Fruit fly (Drosophila melanogaster) whole organism, embryonic: ENCODE results near the gene CG46434.
A peak's percentile ranks its signal among the peaks of the same experiment; 100 is the strongest.

Experiments
- Ada2b ChIP-seq: fragments of 200-800 bp; sonication (Bioruptor generic); IDR thresholded peaks from 2 replicates; pipeline ENCODE4 v1.3.6; 2022; ENCODE audit warnings: missing biosample characterization, missing genetic modification characterization
- CG10543 ChIP-seq: fragments of 200-800 bp; sonication (Bioruptor generic); optimal IDR thresholded peaks from 3 replicates; lab custom pipeline; 2017; ENCODE audit warnings: missing biosample characterization, mild to moderate bottlenecking, missing genetic modification characterization, moderate library complexity
- CG12391 ChIP-seq: fragments of 200-800 bp; sonication (Bioruptor generic); optimal IDR thresholded peaks from 3 replicates; lab custom pipeline; 2018; ENCODE audit warnings: missing biosample characterization, mild to moderate bottlenecking, missing genetic modification characterization, moderate library complexity
- CG13894 ChIP-seq: fragments of 200-800 bp; sonication (Bioruptor generic); optimal IDR thresholded peaks from 3 replicates; lab custom pipeline; 2018; ENCODE audit warnings: missing biosample characterization, mild to moderate bottlenecking, missing genetic modification characterization, moderate library complexity
- CG14667 ChIP-seq: fragments of 200-800 bp; sonication (Bioruptor generic); IDR thresholded peaks from 2 replicates; pipeline ENCODE4 v1.3.6; 2022; ENCODE audit warnings: missing biosample characterization, missing genetic modification characterization
- CG14860 ChIP-seq: fragments of 200-800 bp; sonication (Bioruptor generic); IDR thresholded peaks from 3 replicates; pipeline ENCODE4 v1.3.6; 2022; ENCODE audit warnings: missing biosample characterization, missing genetic modification characterization; ENCODE audit not compliant: partially characterized antibody
- CG15073 ChIP-seq: fragments of 200-800 bp; sonication (Bioruptor generic); optimal IDR thresholded peaks from 2 replicates; lab custom pipeline; 2016; ENCODE audit warnings: missing biosample characterization, missing genetic modification characterization
- CG31224 ChIP-seq: fragments of 200-800 bp; sonication (Bioruptor generic); IDR thresholded peaks from 2 replicates; pipeline ENCODE4 v1.3.6; 2022; ENCODE audit warnings: missing biosample characterization, missing genetic modification characterization
- CG32767 ChIP-seq: fragments of 200-800 bp; sonication (Bioruptor generic); IDR thresholded peaks from 2 replicates; pipeline ENCODE4 v1.3.6; 2022; ENCODE audit warnings: missing biosample characterization, missing genetic modification characterization
- CG4404 ChIP-seq: fragments of 200-800 bp; sonication (Bioruptor generic); IDR thresholded peaks from 2 replicates; pipeline ENCODE4 v1.3.6; 2022; ENCODE audit warnings: missing biosample characterization, missing genetic modification characterization
- CG4617 ChIP-seq: fragments of 200-800 bp; sonication (Bioruptor generic); optimal IDR thresholded peaks from 3 replicates; lab custom pipeline; 2016; ENCODE audit warnings: missing biosample characterization, missing genetic modification characterization, borderline replicate concordance
- CG4707 ChIP-seq: fragments of 200-800 bp; sonication (Bioruptor generic); optimal IDR thresholded peaks from 2 replicates; lab custom pipeline; 2018; ENCODE audit warnings: missing biosample characterization, mild to moderate bottlenecking, missing genetic modification characterization, moderate library complexity
- CG4854 ChIP-seq: fragments of 200-800 bp; sonication (Bioruptor generic); optimal IDR thresholded peaks from 2 replicates; lab custom pipeline; 2016; ENCODE audit warnings: missing biosample characterization, missing genetic modification characterization, inconsistent platforms
- CG6254 ChIP-seq: fragments of 200-800 bp; sonication (Bioruptor generic); optimal IDR thresholded peaks from 3 replicates; lab custom pipeline; 2017; ENCODE audit warnings: mild to moderate bottlenecking, missing biosample characterization, missing genetic modification reagents, missing genetic modification characterization
- CG6765 ChIP-seq: fragments of 200-800 bp; sonication (Bioruptor generic); optimal IDR thresholded peaks from 3 replicates; lab custom pipeline; 2017; ENCODE audit warnings: missing biosample characterization, mild to moderate bottlenecking, missing genetic modification characterization
- CG7357 ChIP-seq: fragments of 200-800 bp; sonication (Bioruptor generic); IDR thresholded peaks from 3 replicates; pipeline ENCODE4 v1.3.6; 2022; ENCODE audit warnings: missing biosample characterization, missing genetic modification characterization
- CG8281 ChIP-seq: fragments of 200-800 bp; sonication (Bioruptor generic); optimal IDR thresholded peaks from 2 replicates; lab custom pipeline; 2018; ENCODE audit warnings: missing biosample characterization, mild to moderate bottlenecking, missing genetic modification characterization, moderate library complexity
- CG8924 ChIP-seq: fragments of 200-800 bp; optimal IDR thresholded peaks from 3 replicates; lab custom pipeline; 2019; ENCODE audit warnings: missing biosample characterization, mild to moderate bottlenecking, missing genetic modification characterization, moderate library complexity
- CG9727 ChIP-seq: fragments of 200-800 bp; sonication (Bioruptor generic); optimal IDR thresholded peaks from 3 replicates; lab custom pipeline; 2017; ENCODE audit warnings: missing biosample characterization, mild to moderate bottlenecking, missing genetic modification characterization
- CG9876 ChIP-seq: fragments of 200-800 bp; sonication (Bioruptor generic); optimal IDR thresholded peaks from 2 replicates; lab custom pipeline; 2016; ENCODE audit warnings: missing biosample characterization, missing genetic modification characterization
- CoRest ChIP-seq: fragments of 200-800 bp; sonication (Bioruptor generic); optimal IDR thresholded peaks from 3 replicates; lab custom pipeline; 2018; ENCODE audit warnings: missing biosample characterization, mild to moderate bottlenecking, missing genetic modification characterization, moderate library complexity
- D19A ChIP-seq: fragments of 200-800 bp; optimal IDR thresholded peaks from 3 replicates; lab custom pipeline; 2019; ENCODE audit warnings: missing biosample characterization, mild to moderate bottlenecking, missing genetic modification characterization, moderate library complexity
- Fer2 ChIP-seq: fragments of 200-800 bp; sonication (Bioruptor generic); optimal IDR thresholded peaks from 2 replicates; lab custom pipeline; 2018; ENCODE audit warnings: missing biosample characterization, mild to moderate bottlenecking, missing genetic modification characterization, moderate library complexity
- Gsc ChIP-seq: fragments of 200-800 bp; sonication (Bioruptor generic); IDR thresholded peaks from 2 replicates; pipeline ENCODE4 v1.3.6; 2022; ENCODE audit warnings: missing biosample characterization, missing genetic modification characterization
- Gug ChIP-seq: fragments of 200-800 bp; sonication (Bioruptor generic); IDR thresholded peaks from 4 replicates; pipeline ENCODE4 v1.3.6; 2022; ENCODE audit warnings: missing biosample characterization, missing genetic modification characterization
- NC2α ChIP-seq: fragments of 200-800 bp; sonication (Bioruptor generic); optimal IDR thresholded peaks from 2 replicates; lab custom pipeline; 2016; ENCODE audit warnings: missing biosample characterization, missing genetic modification characterization
- PHDP ChIP-seq: fragments of 200-800 bp; sonication (Bioruptor generic); optimal IDR thresholded peaks from 3 replicates; lab custom pipeline; 2018; ENCODE audit warnings: missing biosample characterization, mild to moderate bottlenecking, missing genetic modification characterization, moderate library complexity
- Rx ChIP-seq: fragments of 200-800 bp; sonication (Bioruptor generic); IDR thresholded peaks from 2 replicates; pipeline ENCODE4 v1.3.6; 2022; ENCODE audit warnings: missing biosample characterization, missing genetic modification characterization
- ab ChIP-seq: fragments of 200-800 bp; sonication (Bioruptor generic); optimal IDR thresholded peaks from 2 replicates; lab custom pipeline; 2016; ENCODE audit warnings: missing biosample characterization, missing genetic modification characterization
- ara ChIP-seq: fragments of 200-800 bp; sonication (Bioruptor generic); IDR thresholded peaks from 2 replicates; pipeline ENCODE4 v1.3.6; 2022; ENCODE audit warnings: missing biosample characterization, missing genetic modification characterization
- dan ChIP-seq: fragments of 200-800 bp; sonication (Bioruptor generic); IDR thresholded peaks from 2 replicates; pipeline ENCODE4 v1.3.6; 2022; ENCODE audit warnings: missing biosample characterization, missing genetic modification characterization
- dm ChIP-seq: fragments of 200-800 bp; sonication (Bioruptor generic); optimal IDR thresholded peaks from 3 replicates; lab custom pipeline; 2016; ENCODE audit warnings: missing biosample characterization, missing genetic modification characterization
- dysf ChIP-seq: fragments of 200-800 bp; sonication (Bioruptor generic); IDR thresholded peaks from 3 replicates; pipeline ENCODE4 v1.3.6; 2022; ENCODE audit warnings: missing biosample characterization, missing genetic modification characterization
- emc ChIP-seq: fragments of 200-800 bp; sonication (Bioruptor generic); optimal IDR thresholded peaks from 2 replicates; lab custom pipeline; 2016; ENCODE audit warnings: missing biosample characterization, missing genetic modification characterization
- grau ChIP-seq: fragments of 200-800 bp; optimal IDR thresholded peaks from 3 replicates; lab custom pipeline; 2019; ENCODE audit warnings: missing biosample characterization, mild to moderate bottlenecking, missing genetic modification characterization, moderate library complexity
- inv ChIP-seq: fragments of 200-800 bp; sonication (Bioruptor generic); IDR thresholded peaks from 2 replicates; pipeline ENCODE4 v1.3.6; 2022; ENCODE audit warnings: missing biosample characterization, missing genetic modification characterization; ENCODE audit not compliant: partially characterized antibody
- jigr1 ChIP-seq: fragments of 200-800 bp; sonication (Bioruptor generic); IDR thresholded peaks from 3 replicates; pipeline ENCODE4 v1.3.6; 2022; ENCODE audit warnings: missing biosample characterization, missing genetic modification characterization
- lbe ChIP-seq: fragments of 200-800 bp; sonication (Bioruptor generic); optimal IDR thresholded peaks from 2 replicates; lab custom pipeline; 2016; ENCODE audit warnings: missing biosample characterization, mild to moderate bottlenecking, missing genetic modification characterization
- lilli ChIP-seq: fragments of 200-800 bp; sonication (Bioruptor generic); optimal IDR thresholded peaks from 3 replicates; lab custom pipeline; 2016; ENCODE audit warnings: missing biosample characterization, missing genetic modification characterization
- luna ChIP-seq: fragments of 200-800 bp; sonication (Bioruptor generic); optimal IDR thresholded peaks from 2 replicates; lab custom pipeline; 2016; ENCODE audit warnings: missing biosample characterization, missing genetic modification characterization
- odd ChIP-seq: fragments of 200-800 bp; sonication (Bioruptor generic); optimal IDR thresholded peaks from 2 replicates; lab custom pipeline; 2017; ENCODE audit warnings: missing biosample characterization, mild to moderate bottlenecking, missing genetic modification characterization
- phol ChIP-seq: fragments of 200-800 bp; sonication (Bioruptor generic); optimal IDR thresholded peaks from 3 replicates; lab custom pipeline; 2018; ENCODE audit warnings: missing biosample characterization, mild to moderate bottlenecking, missing genetic modification characterization, moderate library complexity
- salm ChIP-seq: fragments of 200-800 bp; sonication (Bioruptor generic); optimal IDR thresholded peaks from 2 replicates; lab custom pipeline; 2018; ENCODE audit warnings: missing biosample characterization, mild to moderate bottlenecking, missing genetic modification characterization
- sens ChIP-seq: fragments of 200-800 bp; sonication (Bioruptor generic); peaks from one replicate; lab custom pipeline; 2016; ENCODE audit warnings: missing biosample characterization, missing genetic modification characterization
- slp2 ChIP-seq: fragments of 200-800 bp; sonication (Bioruptor generic); optimal IDR thresholded peaks from 2 replicates; lab custom pipeline; 2016; ENCODE audit warnings: missing biosample characterization, missing genetic modification characterization
- tap ChIP-seq: fragments of 200-800 bp; optimal IDR thresholded peaks from 3 replicates; lab custom pipeline; 2019; ENCODE audit warnings: missing biosample characterization, mild to moderate bottlenecking, missing genetic modification characterization, moderate library complexity
- tio ChIP-seq: fragments of 200-800 bp; sonication (Bioruptor generic); optimal IDR thresholded peaks from 2 replicates; lab custom pipeline; 2017; ENCODE audit warnings: missing biosample characterization, missing genetic modification characterization, inconsistent platforms
- tll ChIP-seq, 2 experiments: fragments of 200-800 bp in 1 of 2; fragments of >200 bp in 1 of 2; sonication (Bioruptor generic) in 1 of 2; optimal IDR thresholded peaks; 2 replicates each; lab custom pipeline; 2017 to 2019; ENCODE audit warnings: missing biosample characterization in 2 of 2, missing genetic modification characterization in 2 of 2, mild to moderate bottlenecking in 1 of 2, moderate library complexity in 1 of 2
- vnd ChIP-seq: fragments of 200-800 bp; sonication (Bioruptor generic); IDR thresholded peaks from 3 replicates; pipeline ENCODE4 v1.3.6; 2022; ENCODE audit warnings: missing biosample characterization, missing genetic modification characterization; ENCODE audit not compliant: partially characterized antibody
- wdn ChIP-seq: fragments of 200-800 bp; sonication (Bioruptor generic); IDR thresholded peaks from 2 replicates; pipeline ENCODE4 v1.3.6; 2022; ENCODE audit warnings: missing biosample characterization, missing genetic modification characterization
- wor ChIP-seq: fragments of 200-800 bp; sonication (Bioruptor generic); IDR thresholded peaks from 2 replicates; pipeline ENCODE4 v1.3.6; 2022; ENCODE audit warnings: missing biosample characterization, missing genetic modification characterization

CG46434 gene

DNA sequence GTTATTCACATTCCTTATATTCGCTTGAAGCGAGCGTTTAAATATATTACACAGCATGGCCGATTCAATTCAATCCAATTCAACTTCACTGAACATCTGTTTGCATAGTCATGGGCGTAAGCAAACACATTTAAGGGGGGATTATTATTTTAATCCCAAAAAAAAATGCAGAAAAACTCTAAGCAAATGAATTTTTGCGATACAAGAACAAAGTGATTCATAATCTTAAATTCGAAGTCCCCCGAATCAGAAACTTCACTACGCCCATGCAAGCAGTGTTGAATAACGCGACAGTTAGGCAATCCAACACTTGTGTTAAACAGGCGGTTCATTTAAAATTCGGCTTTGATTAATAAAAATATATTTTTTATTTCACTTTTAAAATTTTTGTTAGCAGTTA, 46.4 kb upstream of the CG46434 start, which contains the start of gene CG14100 (continued):
- TF ChIP-seq tap, result peak; percentile 100
- peak; percentile 100 for TF ChIP-seq dm
- peak; percentile 100 for TF ChIP-seq slp2 (GFP tag; lab: Kevin White, UChicago)
- TF ChIP-seq emc (GFP tag; lab: Kevin White, UChicago), result peak; percentile 100
- peak; percentile 100 for TF ChIP-seq CoRest (tag; lab: Kevin White, UChicago)
- peak; percentile 100 for TF ChIP-seq CG13894 (tag; lab: Kevin White, UChicago)
- peak; percentile 100 for TF ChIP-seq tio (GFP tag; lab: Kevin White, UChicago)
- peak; percentile 100 for TF ChIP-seq jigr1 (GFP tag; lab: Robert Waterston, UW)
- TF ChIP-seq CG12391 (tag; lab: Kevin White, UChicago), result peak; percentile 100
- peak; percentile 100 for TF ChIP-seq CG4617 (GFP tag; lab: Kevin White, UChicago)
- peak; percentile 100 for TF ChIP-seq Ada2b (GFP tag; lab: Robert Waterston, UW)
- peak; percentile 100 for TF ChIP-seq Gug (GFP tag; lab: Robert Waterston, UW)
- peak; percentile 100 for TF ChIP-seq CG10543 (GFP tag; lab: Kevin White, UChicago)
- peak; percentile 100 for TF ChIP-seq odd (GFP tag; lab: Kevin White, UChicago)
- TF ChIP-seq CG15073 (GFP tag; lab: Kevin White, UChicago), result peak; percentile 97
- TF ChIP-seq tll (GFP tag; optimal IDR thresholded peaks at IDR 0.05; lab: Kevin White, UChicago), result peak in 1 of 2 experiments; percentile 95
- peak; percentile 100 for TF ChIP-seq Fer2 (tag; lab: Kevin White, UChicago)
- peak; percentile 100 for TF ChIP-seq wor (GFP tag; lab: Robert Waterston, UW)
- TF ChIP-seq salm, result peak; percentile 100
- TF ChIP-seq grau (tag; lab: Kevin White, UChicago), result peak; percentile 100
- TF ChIP-seq vnd (GFP tag; lab: Robert Waterston, UW), result peak; percentile 8; the same call in 1 of the 3 replicates
- peak; percentile 100 for TF ChIP-seq ab (GFP tag; lab: Kevin White, UChicago)
- TF ChIP-seq CG4854, result peak; percentile 100
- TF ChIP-seq CG9876 (GFP tag; lab: Kevin White, UChicago), result peak; percentile 100
- peak; percentile 100 for TF ChIP-seq CG6765 (GFP tag; lab: Kevin White, UChicago)
- TF ChIP-seq dan (GFP tag; lab: Robert Waterston, UW), result peak; percentile 100
- TF ChIP-seq Rx (GFP tag; lab: Robert Waterston, UW), result peak; percentile 100
- peak; percentile 100 for TF ChIP-seq Gsc (GFP tag; lab: Robert Waterston, UW)
- TF ChIP-seq CG7357 (GFP tag; lab: Robert Waterston, UW), result peak; percentile 100
- TF ChIP-seq PHDP (tag; lab: Kevin White, UChicago), result peak; percentile 100
- TF ChIP-seq lbe, result peak; percentile 99
- peak; percentile 100 for TF ChIP-seq ara
- peak; percentile 100 for TF ChIP-seq CG14667
- TF ChIP-seq phol (tag; lab: Kevin White, UChicago), result peak; percentile 100
- peak; percentile 39; the same call in 1 of the 2 replicates for TF ChIP-seq inv (GFP tag; lab: Robert Waterston, UW)
- TF ChIP-seq sens (GFP tag; lab: Kevin White, UChicago), result peak; percentile 100
- peak; percentile 100 for TF ChIP-seq lilli (GFP tag; lab: Kevin White, UChicago)
- TF ChIP-seq CG4404 (GFP tag; lab: Robert Waterston, UW), result peak; percentile 100
- peak; percentile 100 for TF ChIP-seq CG4707 (GFP tag; lab: Kevin White, UChicago)
- peak; percentile 100 for TF ChIP-seq CG32767 (GFP tag; lab: Robert Waterston, UW)
- peak; percentile 100 for TF ChIP-seq CG9727 (GFP tag; lab: Kevin White, UChicago)
- peak; percentile 100 for TF ChIP-seq CG8924
- peak; percentile 98 for TF ChIP-seq CG8281
- TF ChIP-seq luna, result peak; percentile 100
- peak; percentile 100 for TF ChIP-seq wdn
- TF ChIP-seq CG31224 (GFP tag; lab: Robert Waterston, UW), result peak; percentile 100
- peak; percentile 100 for TF ChIP-seq NC2α
- peak; percentile 98 for TF ChIP-seq D19A
- TF ChIP-seq CG6254 (GFP tag; lab: Kevin White, UChicago), result peak; percentile 99
- TF ChIP-seq CG14860 (GFP tag; lab: Robert Waterston, UW), result no peak
- peak; percentile 100 for TF ChIP-seq dysf
